Worm (Caenorhabditis elegans) whole organism, L1 larva: ENCODE data around the gene hint-3.
A peak's percentile ranks its signal among the peaks of the same experiment; 100 is the strongest.

ENCODE experiments used
- C16A3.4 ChIP-seq: fragments of 150-350 bp; optimal IDR thresholded peaks from 2 replicates; lab custom pipeline; 2014; ENCODE audit warnings: missing biosample characterization, missing genetic modification characterization
- C34B4.2 ChIP-seq: sonication (generic microtip); optimal IDR thresholded peaks from 2 replicates; lab custom pipeline; 2017; ENCODE audit warnings: mild to moderate bottlenecking, missing genetic modification characterization, missing compliant biosample characterization
- F16B12.6 ChIP-seq: fragments of 150-350 bp; optimal IDR thresholded peaks from 2 replicates; lab custom pipeline; 2014; ENCODE audit warnings: missing biosample characterization, missing genetic modification characterization
- Y116A8C.19 ChIP-seq: sonication (generic microtip); optimal IDR thresholded peaks from 2 replicates; lab custom pipeline; 2016; ENCODE audit warnings: missing compliant biosample characterization, missing genetic modification characterization, borderline replicate concordance
- alr-1 ChIP-seq: fragments of 200-800 bp; sonication (Bioruptor generic); optimal IDR thresholded peaks from 2 replicates; lab custom pipeline; 2018; ENCODE audit warnings: borderline replicate concordance, mild to moderate bottlenecking, missing genetic modification characterization, missing compliant biosample characterization
- ama-1 ChIP-seq: fragments of 150-350 bp; optimal IDR thresholded peaks from 2 replicates; lab custom pipeline; 2014
- blmp-1 ChIP-seq: fragments of 150-350 bp; optimal IDR thresholded peaks from 2 replicates; lab custom pipeline; 2014; ENCODE audit warnings: missing biosample characterization, missing genetic modification characterization
- ceh-63 ChIP-seq: fragments of 200-800 bp; sonication (Bioruptor generic); optimal IDR thresholded peaks from 2 replicates; lab custom pipeline; 2018; ENCODE audit warnings: mild to moderate bottlenecking, missing genetic modification characterization, missing compliant biosample characterization
- ceh-8 ChIP-seq: fragments of 200-800 bp; sonication (Bioruptor generic); optimal IDR thresholded peaks from 2 replicates; lab custom pipeline; 2018; ENCODE audit warnings: mild to moderate bottlenecking, missing genetic modification characterization, moderate library complexity, missing compliant biosample characterization
- ceh-82 ChIP-seq, 3 experiments: fragments of 150-350 bp in 1 of 3; sonication (generic microtip) in 2 of 3; optimal IDR thresholded peaks; 2 replicates each; lab custom pipeline; 2014 to 2017; ENCODE audit warnings: missing biosample characterization in 3 of 3, missing genetic modification characterization in 3 of 3
- ceh-88 ChIP-seq: fragments of 200-800 bp; sonication (Bioruptor generic); IDR thresholded peaks from 2 replicates; pipeline ENCODE4 v1.3.6; 2022; ENCODE audit warnings: missing genetic modification characterization, missing compliant biosample characterization
- dsc-1 ChIP-seq: sonication (generic microtip); optimal IDR thresholded peaks from 2 replicates; lab custom pipeline; 2016; ENCODE audit warnings: mild to moderate bottlenecking, missing genetic modification characterization, missing compliant biosample characterization
- efl-1 ChIP-seq, 4 experiments: fragments of 150-350 bp; optimal IDR thresholded peaks in 3 of 4; peaks in 1 of 4; 1 replicate in 1 of 4; 2 replicates in 3 of 4; lab custom pipeline; 2014; ENCODE audit warnings: missing biosample characterization in 2 of 4, missing genetic modification characterization in 2 of 4, missing genetic modification reagents in 2 of 4
- egl-13 ChIP-seq: sonication (generic microtip); optimal IDR thresholded peaks from 2 replicates; lab custom pipeline; 2016; ENCODE audit warnings: missing genotype, missing genetic modification reagents, missing genetic modification characterization, missing compliant biosample characterization
- elt-2 ChIP-seq: sonication (generic microtip); optimal IDR thresholded peaks from 2 replicates; lab custom pipeline; 2016; ENCODE audit warnings: missing genetic modification characterization, mild to moderate bottlenecking, inconsistent platforms, missing compliant biosample characterization, missing genetic modification reagents
- ets-5 ChIP-seq: fragments of 200-800 bp; sonication (Bioruptor generic); IDR thresholded peaks from 2 replicates; pipeline ENCODE4 v1.3.6; 2022; ENCODE audit warnings: missing genetic modification characterization, missing compliant biosample characterization
- fkh-4 ChIP-seq: sonication (generic microtip); optimal IDR thresholded peaks from 2 replicates; lab custom pipeline; 2016; ENCODE audit warnings: missing compliant biosample characterization, missing genetic modification characterization, borderline replicate concordance
- fkh-8 ChIP-seq: sonication (generic microtip); optimal IDR thresholded peaks from 2 replicates; lab custom pipeline; 2016; ENCODE audit warnings: mild to moderate bottlenecking, missing genetic modification characterization, missing compliant biosample characterization
- fos-1 ChIP-seq: fragments of 150-350 bp; optimal IDR thresholded peaks from 2 replicates; lab custom pipeline; 2014; ENCODE audit warnings: missing biosample characterization, missing genetic modification characterization
- grh-1 ChIP-seq: fragments of 200-800 bp; sonication (Bioruptor generic); IDR thresholded peaks from 2 replicates; pipeline ENCODE4 v1.3.6; 2022; ENCODE audit warnings: missing genetic modification reagents, missing genetic modification characterization, missing compliant biosample characterization
- hlh-17 ChIP-seq: fragments of 200-800 bp; sonication (Bioruptor generic); optimal IDR thresholded peaks from 2 replicates; lab custom pipeline; 2018; ENCODE audit warnings: missing genetic modification characterization, mild to moderate bottlenecking, missing compliant biosample characterization, moderate library complexity, borderline replicate concordance
- hlh-4 ChIP-seq: sonication (generic microtip); optimal IDR thresholded peaks from 2 replicates; lab custom pipeline; 2016; ENCODE audit warnings: mild to moderate bottlenecking, missing genetic modification characterization, missing compliant biosample characterization
- hpl-2 ChIP-seq: fragments of 150-350 bp; optimal IDR thresholded peaks from 2 replicates; lab custom pipeline; 2014; ENCODE audit warnings: missing biosample characterization, missing genetic modification reagents, missing genetic modification characterization
- irx-1 ChIP-seq: sonication (generic microtip); optimal IDR thresholded peaks from 2 replicates; lab custom pipeline; 2016; ENCODE audit warnings: missing genetic modification characterization, missing compliant biosample characterization
- isw-1 ChIP-seq: fragments of 200-800 bp; sonication (Bioruptor generic); IDR thresholded peaks from 2 replicates; pipeline ENCODE4 v1.3.6; 2022; ENCODE audit warnings: missing genetic modification characterization, missing compliant biosample characterization
- lin-15B ChIP-seq: fragments of 150-350 bp; sonication (generic microtip); optimal IDR thresholded peaks from 3 replicates; lab custom pipeline; 2014; ENCODE audit warnings: missing biosample characterization, missing genetic modification characterization
- lin-35 ChIP-seq, 2 experiments: fragments of 150-350 bp; optimal IDR thresholded peaks; 2 replicates each; lab custom pipeline; 2014; ENCODE audit warnings: missing biosample characterization in 2 of 2, missing genetic modification characterization in 2 of 2, missing genetic modification reagents in 2 of 2
- lin-39 ChIP-seq: fragments of 150-350 bp; optimal IDR thresholded peaks from 2 replicates; lab custom pipeline; 2014; ENCODE audit warnings: missing biosample characterization, missing genetic modification reagents, missing genetic modification characterization
- lsy-2 ChIP-seq, 2 experiments: fragments of 150-350 bp; optimal IDR thresholded peaks; 2 replicates each; lab custom pipeline; 2014; ENCODE audit warnings: missing biosample characterization in 2 of 2, missing genetic modification characterization in 2 of 2
- mab-9 ChIP-seq: fragments of 200-800 bp; sonication (Bioruptor generic); IDR thresholded peaks from 2 replicates; pipeline ENCODE4 v1.3.6; 2022; ENCODE audit warnings: missing genetic modification reagents, missing genetic modification characterization, missing compliant biosample characterization
- mef-2 ChIP-seq: fragments of 150-350 bp; optimal IDR thresholded peaks from 2 replicates; lab custom pipeline; 2014; ENCODE audit warnings: missing biosample characterization, missing genetic modification characterization
- nhr-19 ChIP-seq: fragments of 200-800 bp; sonication (Bioruptor generic); conservative IDR thresholded peaks from 2 replicates; pipeline ENCODE4 v1.3.6; 2022; ENCODE audit warnings: missing genetic modification characterization, missing compliant biosample characterization
- nhr-237 ChIP-seq: fragments of 150-350 bp; optimal IDR thresholded peaks from 2 replicates; lab custom pipeline; 2014; ENCODE audit warnings: missing biosample characterization, missing genetic modification characterization
- nhr-71 ChIP-seq: sonication (generic microtip); optimal IDR thresholded peaks from 2 replicates; lab custom pipeline; 2016; ENCODE audit warnings: mild to moderate bottlenecking, missing genetic modification characterization, moderate library complexity, missing compliant biosample characterization
- nhr-76 ChIP-seq: sonication (generic microtip); optimal IDR thresholded peaks from 2 replicates; lab custom pipeline; 2017; ENCODE audit warnings: missing biosample characterization, missing genetic modification characterization
- pag-3 ChIP-seq: sonication (generic microtip); optimal IDR thresholded peaks from 2 replicates; lab custom pipeline; 2017; ENCODE audit warnings: missing genetic modification characterization, mild to moderate bottlenecking, missing compliant biosample characterization, antibody characterized with exemption, borderline replicate concordance; ENCODE audit not compliant: insufficient read depth
- pax-3 ChIP-seq: fragments of 200-800 bp; sonication (Bioruptor generic); optimal IDR thresholded peaks from 2 replicates; lab custom pipeline; 2018; ENCODE audit warnings: mild to moderate bottlenecking, missing genetic modification characterization, moderate library complexity, missing compliant biosample characterization
- skn-1 ChIP-seq: fragments of 150-350 bp; optimal IDR thresholded peaks from 2 replicates; lab custom pipeline; 2014; ENCODE audit warnings: missing biosample characterization, missing genetic modification characterization
- snu-23 ChIP-seq: sonication (generic microtip); optimal IDR thresholded peaks from 2 replicates; lab custom pipeline; 2016; ENCODE audit warnings: missing genetic modification characterization, missing compliant biosample characterization
- sox-4 ChIP-seq: sonication (generic microtip); optimal IDR thresholded peaks from 2 replicates; lab custom pipeline; 2016; ENCODE audit warnings: missing genetic modification characterization, missing compliant biosample characterization
- sptf-1 ChIP-seq: fragments of 150-350 bp; optimal IDR thresholded peaks from 2 replicates; lab custom pipeline; 2014; ENCODE audit warnings: missing biosample characterization, missing genetic modification characterization
- sup-37 ChIP-seq: fragments of 200-800 bp; sonication (Bioruptor generic); optimal IDR thresholded peaks from 2 replicates; lab custom pipeline; 2018; ENCODE audit warnings: mild to moderate bottlenecking, missing genetic modification characterization, missing compliant biosample characterization
- swsn-7 ChIP-seq: sonication (generic microtip); optimal IDR thresholded peaks from 2 replicates; lab custom pipeline; 2016; ENCODE audit warnings: missing genetic modification characterization, missing compliant biosample characterization
- unc-130 ChIP-seq: fragments of 150-350 bp; optimal IDR thresholded peaks from 2 replicates; lab custom pipeline; 2017; ENCODE audit warnings: missing biosample characterization, missing genetic modification characterization, inconsistent platforms
- unc-62 ChIP-seq: fragments of 150-350 bp; optimal IDR thresholded peaks from 2 replicates; lab custom pipeline; 2014; ENCODE audit warnings: missing biosample characterization, missing genetic modification reagents, missing genetic modification characterization
- xbp-1 ChIP-seq: sonication (generic microtip); optimal IDR thresholded peaks from 2 replicates; lab custom pipeline; 2016; ENCODE audit warnings: missing genetic modification characterization, missing compliant biosample characterization
- zip-4 ChIP-seq: fragments of 200-800 bp; sonication (Bioruptor generic); optimal IDR thresholded peaks from 2 replicates; lab custom pipeline; 2018; ENCODE audit warnings: mild to moderate bottlenecking, missing genetic modification characterization, moderate library complexity, missing compliant biosample characterization
- ztf-4 ChIP-seq: fragments of 150-350 bp; optimal IDR thresholded peaks from 2 replicates; lab custom pipeline; 2014; ENCODE audit warnings: missing biosample characterization, missing genetic modification characterization

Gene hint-3

ce11 chrV:7730488-7730887, 29.8 kb upstream of the hint-3 start (continued):
- TF ChIP-seq irx-1 (tag; lab: Kevin White, UChicago) (peak; percentile 14), fkh-8 (tag; lab: Kevin White, UChicago) (peak; percentile 45), isw-1 (GFP tag; lab: Robert Waterston, UW) (no peak), Y116A8C.19 (tag; lab: Kevin White, UChicago) (no peak), xbp-1 (tag; lab: Kevin White, UChicago) (peak; percentile 32), C34B4.2 (tag; lab: Kevin White, UChicago) (no peak), zip-4 (no peak), mab-9 (GFP tag; lab: Robert Waterston, UW) (no peak), efl-1 (optimal IDR thresholded peaks at IDR 0.05; lab: Kevin White, UChicago) (peak; percentile 38 to 52), efl-1 (GFP tag; optimal IDR thresholded peaks at IDR 0.05 in 1 of 2; lab: Kevin White, UChicago) (peak; percentile 47 to 93), swsn-7 (peak; percentile 56), lsy-2 (tag; optimal IDR thresholded peaks at IDR 0.05; lab: Kevin White, UChicago) (peak; percentile 26 to 66), nhr-76 (tag; lab: Kevin White, UChicago) (no peak), ztf-4 (tag; lab: Kevin White, UChicago) (peak; percentile 73), dsc-1 (peak; percentile 53), ceh-82 (tag; optimal IDR thresholded peaks at IDR 0.05; lab: Kevin White, UChicago) (peak in 2 of 3 experiments; percentile 28 to 30), ceh-63 (GFP tag; lab: Kevin White, UChicago) (no peak), sox-4 (no peak), pag-3 (no peak), lin-15B (no peak), unc-130 (peak; percentile 13), hpl-2 (GFP tag; lab: Kevin White, UChicago) (peak; percentile 55), pax-3 (tag; lab: Kevin White, UChicago) (no peak), sup-37 (GFP tag; lab: Kevin White, UChicago) (no peak), ceh-8 (GFP tag; lab: Kevin White, UChicago) (no peak), egl-13 (tag; lab: Kevin White, UChicago) (no peak), ceh-88 (GFP tag; lab: Robert Waterston, UW) (peak; percentile 38; the same call in 1 of the 2 replicates), nhr-237 (tag; lab: Kevin White, UChicago) (no peak), F16B12.6 (no peak), ets-5 (GFP tag; lab: Robert Waterston, UW) (no peak), fos-1 (tag; lab: Kevin White, UChicago) (peak; percentile 50), blmp-1 (tag; lab: Kevin White, UChicago) (peak; percentile 32), unc-62 (GFP tag; lab: Kevin White, UChicago) (no peak), mef-2 (tag; lab: Kevin White, UChicago) (no peak), elt-2 (tag; lab: Kevin White, UChicago) (no peak), nhr-19 (GFP tag; lab: Robert Waterston, UW) (peak; percentile 49), snu-23 (GFP tag; lab: Kevin White, UChicago) (peak; percentile 79), C16A3.4 (tag; lab: Kevin White, UChicago) (peak; percentile 54)

- TF ChIP-seq ama-1, result peak; percentile 52
- TF ChIP-seq ceh-8 (GFP tag; lab: Kevin White, UChicago), result no peak
These were observed 27.0 kb upstream of the hint-3 start for ce11 chrV:7733240-7733765.

- TF ChIP-seq sptf-1 (tag; lab: Kevin White, UChicago), result no peak
- TF ChIP-seq hlh-17 (GFP tag; lab: Kevin White, UChicago), result no peak
- no peak for TF ChIP-seq elt-2 (tag; lab: Kevin White, UChicago)
- no peak for TF ChIP-seq egl-13 (tag; lab: Kevin White, UChicago)
- no peak for TF ChIP-seq alr-1
- peak; percentile 56 for TF ChIP-seq isw-1 (GFP tag; lab: Robert Waterston, UW)
- no peak for TF ChIP-seq grh-1
- no peak for TF ChIP-seq fkh-4 (tag; lab: Kevin White, UChicago)
- no peak for TF ChIP-seq hlh-4 (tag; lab: Kevin White, UChicago)
- TF ChIP-seq nhr-76 (tag; lab: Kevin White, UChicago), result no peak
- TF ChIP-seq skn-1 (tag; lab: Kevin White, UChicago), result peak; percentile 91
- peak; percentile 65 for TF ChIP-seq zip-4
- TF ChIP-seq irx-1 (tag; lab: Kevin White, UChicago), result peak; percentile 26
- peak; percentile 44 for TF ChIP-seq dsc-1
- peak; percentile 64 for TF ChIP-seq C16A3.4 (tag; lab: Kevin White, UChicago)
- TF ChIP-seq pag-3, result no peak
- TF ChIP-seq nhr-71 (tag; lab: Kevin White, UChicago), result peak; percentile 78
- no peak for TF ChIP-seq lin-39
- TF ChIP-seq lin-35 (GFP tag; optimal IDR thresholded peaks at IDR 0.05; lab: Kevin White, UChicago), result peak; percentile 96 to 98
- TF ChIP-seq nhr-237 (tag; lab: Kevin White, UChicago), result no peak
These were observed 25.4 kb upstream of the hint-3 start, which contains the start of gene clic-1 for ce11 chrV:7734909-7735308. TSS of gene clic-1 (minus strand) at chrV:7734911.
